Fruit fly (Drosophila melanogaster): Measurements from ENCODE around the gene CG7990.
A peak's percentile ranks its signal among the peaks of the same experiment; 100 is the strongest.

CG7990 gene

dm6 chrX:19208014-19208413 is 6.2 kb upstream of the CG7990 start, which contains the start of gene Ulp1 (continued):
- TF ChIP-seq schlank (tag; optimal IDR thresholded peaks at IDR 0.05) = no peak
- TF ChIP-seq chif (GFP tag; optimal IDR thresholded peaks at IDR 0.05) = peak in 1 of 2 experiments; percentile 48
- peak; percentile 21 for TF ChIP-seq Mad (GFP tag; optimal IDR thresholded peaks at IDR 0.05)
- TF ChIP-seq Elba2 (GFP tag; optimal IDR thresholded peaks at IDR 0.05) = peak; percentile 7
- TF ChIP-seq CG12659 (GFP tag; optimal IDR thresholded peaks at IDR 0.05) = peak; percentile 69
- TF ChIP-seq Hey (tag; optimal IDR thresholded peaks at IDR 0.05) = no peak
- no peak for TF ChIP-seq ken (GFP tag; IDR thresholded peaks at IDR 0.05)
- no peak for TF ChIP-seq jing (GFP tag; optimal IDR thresholded peaks at IDR 0.05)
- TF ChIP-seq gfzf (GFP tag; optimal IDR thresholded peaks at IDR 0.05) = peak; percentile 94
- TF ChIP-seq chm (GFP tag; IDR thresholded peaks at IDR 0.05) = no peak
- no peak for TF ChIP-seq CG8388 (GFP tag; optimal IDR thresholded peaks at IDR 0.05)
- no peak for TF ChIP-seq run (tag; optimal IDR thresholded peaks at IDR 0.05)
- no peak for TF ChIP-seq CG18764 (GFP tag; optimal IDR thresholded peaks at IDR 0.05)
- TF ChIP-seq CG6254 (GFP tag; optimal IDR thresholded peaks at IDR 0.05) = no peak
- TF ChIP-seq ac (GFP tag; optimal IDR thresholded peaks at IDR 0.05) = no peak
- no peak for TF ChIP-seq B-H1 (GFP tag; IDR thresholded peaks at IDR 0.05)
- TF ChIP-seq gsb (GFP tag; IDR thresholded peaks at IDR 0.05) = no peak
- no peak for TF ChIP-seq CrebB (tag; optimal IDR thresholded peaks at IDR 0.05)
- TF ChIP-seq scrt (GFP tag; optimal IDR thresholded peaks at IDR 0.05) = no peak
- no peak for TF ChIP-seq CG4328 (GFP tag; optimal IDR thresholded peaks at IDR 0.05)
- TF ChIP-seq Neu2 (GFP tag; optimal IDR thresholded peaks at IDR 0.05; ENCODE audit: borderline replicate concordance) = peak; percentile 55
- TF ChIP-seq ham (GFP tag; IDR thresholded peaks at IDR 0.05) = no peak
- TF ChIP-seq CG10543 (GFP tag; optimal IDR thresholded peaks at IDR 0.05) = no peak
- peak; percentile 40 for TF ChIP-seq CG30020 (tag; optimal IDR thresholded peaks at IDR 0.05)
- TF ChIP-seq CG3726 (GFP tag; IDR thresholded peaks at IDR 0.05) = no peak
- TF ChIP-seq YL-1 (GFP tag; optimal IDR thresholded peaks at IDR 0.05) = peak; percentile 62
- peak; percentile 35 for TF ChIP-seq slou (GFP tag; optimal IDR thresholded peaks at IDR 0.05)
- no peak for TF ChIP-seq CG10565 (GFP tag; optimal IDR thresholded peaks at IDR 0.05)
- TF ChIP-seq bbx (GFP tag; IDR thresholded peaks at IDR 0.05; ENCODE audit: partially characterized antibody) = peak; percentile 45
- peak; percentile 57 for TF ChIP-seq CG15514 (GFP tag; optimal IDR thresholded peaks at IDR 0.05)
- TF ChIP-seq Med (GFP tag) = peak; percentile 87
- peak; percentile 44; the same call in 1 of the 2 replicates for TF ChIP-seq CG9932 (GFP tag; IDR thresholded peaks at IDR 0.05)
- TF ChIP-seq CG42726 (GFP tag; IDR thresholded peaks at IDR 0.05; ENCODE audit: partially characterized antibody) = peak; percentile 63; the same call in 1 of the 2 replicates
- TF ChIP-seq D19B (GFP tag; optimal IDR thresholded peaks at IDR 0.05) = no peak
- TF ChIP-seq unc-4 (GFP tag; IDR thresholded peaks at IDR 0.05; ENCODE audit: partially characterized antibody) = no peak
- TF ChIP-seq gce (GFP tag; IDR thresholded peaks at IDR 0.05) = no peak
- no peak for TF ChIP-seq NC2α (GFP tag; optimal IDR thresholded peaks at IDR 0.05)
- no peak for TF ChIP-seq CG6765 (GFP tag; optimal IDR thresholded peaks at IDR 0.05)
- 0 out of 3 replicates have a peak, but pooled peaks have one; percentile 31 for TF ChIP-seq zen2 (GFP tag; IDR thresholded peaks at IDR 0.05; ENCODE audit: partially characterized antibody)
- TF ChIP-seq CG10274 (GFP tag; optimal IDR thresholded peaks at IDR 0.05) = no peak
- TF ChIP-seq CG12155 (GFP tag; optimal IDR thresholded peaks at IDR 0.05) = peak; percentile 3
- TF ChIP-seq E2f1 (GFP tag; IDR thresholded peaks at IDR 0.05) = no peak
- TF ChIP-seq so (GFP tag; IDR thresholded peaks at IDR 0.05) = no peak
- peak; percentile 69 for TF ChIP-seq CG14710 (tag; optimal IDR thresholded peaks at IDR 0.05)
- no peak for TF ChIP-seq ase (GFP tag; IDR thresholded peaks at IDR 0.05)
- no peak for TF ChIP-seq CG3065 (GFP tag; optimal IDR thresholded peaks at IDR 0.05)
- TF ChIP-seq Drgx (GFP tag; IDR thresholded peaks at IDR 0.05) = no peak
- TF ChIP-seq bcd (GFP tag; optimal IDR thresholded peaks at IDR 0.05) = peak; percentile 30
- no peak for TF ChIP-seq cas (GFP tag; IDR thresholded peaks at IDR 0.05)
- TF ChIP-seq p53 (GFP tag; optimal IDR thresholded peaks at IDR 0.05) = no peak
- TF ChIP-seq CG18011 (GFP tag; optimal IDR thresholded peaks at IDR 0.05) = peak; percentile 98

Data from whole organism, embryonic.